Worm (Caenorhabditis elegans) whole organism, L4 larva: Measurements from ENCODE around the gene F56A11.5.

Source experiments
- T20F7.1 ChIP-seq: fragments of 200-800 bp; sonication (Bioruptor generic); optimal IDR thresholded peaks from 2 replicates; lab custom pipeline; 2018; ENCODE audit warnings: mild to moderate bottlenecking, missing genetic modification characterization, missing compliant biosample characterization
- aly-2 ChIP-seq: sonication (generic microtip); optimal IDR thresholded peaks from 2 replicates; lab custom pipeline; 2018; ENCODE audit warnings: missing biosample characterization, missing genetic modification characterization
- lin-15B ChIP-seq: fragments of 150-350 bp; sonication (generic microtip); optimal IDR thresholded peaks from 3 replicates; lab custom pipeline; 2014; ENCODE audit warnings: missing biosample characterization, missing genetic modification characterization
- nhr-10 ChIP-seq: fragments of 150-350 bp; optimal IDR thresholded peaks from 2 replicates; lab custom pipeline; 2014; ENCODE audit warnings: missing biosample characterization, missing genetic modification characterization
- skn-1 ChIP-seq: fragments of 150-350 bp; optimal IDR thresholded peaks from 2 replicates; lab custom pipeline; 2014; ENCODE audit warnings: missing biosample characterization, missing genetic modification characterization

ce11 chrIV:531835-532234 lies 38.8 kb downstream of the F56A11.5 start, which contains the start of gene glt-7:
- TF ChIP-seq skn-1 (no peak), nhr-10 (tag; lab: Kevin White, UChicago) (no peak), lin-15B (tag; lab: Kevin White, UChicago) (no peak), T20F7.1 (GFP tag; lab: Kevin White, UChicago) (no peak), aly-2 (tag; lab: Kevin White, UChicago) (no peak)
